Worm (Caenorhabditis elegans) whole organism, late embryonic: ENCODE results near the gene F39F10.4.

Source experiments
- C38D4.7 ChIP-seq: fragments of 200-800 bp; sonication (Bioruptor generic); optimal IDR thresholded peaks from 2 replicates; lab custom pipeline; 2018; ENCODE audit warnings: mild to moderate bottlenecking, missing genetic modification characterization, moderate library complexity, missing compliant biosample characterization
- K02D7.2 ChIP-seq: sonication (generic microtip); optimal IDR thresholded peaks from 2 replicates; lab custom pipeline; 2017; ENCODE audit warnings: mild to moderate bottlenecking, missing genetic modification characterization, missing compliant biosample characterization
- K09A11.1 ChIP-seq: sonication (generic microtip); optimal IDR thresholded peaks from 2 replicates; lab custom pipeline; 2017; ENCODE audit warnings: antibody characterized with exemption, mild to moderate bottlenecking, missing genetic modification characterization, missing compliant biosample characterization; ENCODE audit not compliant: insufficient read depth
- T23F11.4 ChIP-seq: fragments of 200-800 bp; sonication (Bioruptor generic); optimal IDR thresholded peaks from 2 replicates; lab custom pipeline; 2018; ENCODE audit warnings: mild to moderate bottlenecking, missing genetic modification characterization, missing compliant biosample characterization
- ama-1 ChIP-seq: fragments of 150-350 bp; optimal IDR thresholded peaks from 2 replicates; lab custom pipeline; 2014
- ceh-14 ChIP-seq: sonication (generic microtip); optimal IDR thresholded peaks from 2 replicates; lab custom pipeline; 2016; ENCODE audit warnings: missing genotype, missing genetic modification characterization, missing compliant biosample characterization
- ceh-18 ChIP-seq: sonication (generic microtip); optimal IDR thresholded peaks from 2 replicates; lab custom pipeline; 2016; ENCODE audit warnings: missing genetic modification characterization, missing compliant biosample characterization
- ceh-19 ChIP-seq: fragments of 200-800 bp; sonication (Bioruptor generic); optimal IDR thresholded peaks from 2 replicates; lab custom pipeline; 2018; ENCODE audit warnings: mild to moderate bottlenecking, missing genetic modification characterization, missing compliant biosample characterization
- ceh-30 ChIP-seq: fragments of 150-350 bp; optimal IDR thresholded peaks from 2 replicates; lab custom pipeline; 2014; ENCODE audit warnings: missing biosample characterization, missing genetic modification characterization
- ceh-6 ChIP-seq: fragments of 200-800 bp; sonication (Bioruptor generic); optimal IDR thresholded peaks from 2 replicates; lab custom pipeline; 2018; ENCODE audit warnings: mild to moderate bottlenecking, missing genetic modification characterization, missing compliant biosample characterization
- ceh-9 ChIP-seq: sonication (generic microtip); optimal IDR thresholded peaks from 2 replicates; lab custom pipeline; 2016; ENCODE audit warnings: mild to moderate bottlenecking, missing genetic modification characterization, inconsistent platforms, missing compliant biosample characterization
- che-1 ChIP-seq: sonication (generic microtip); optimal IDR thresholded peaks from 2 replicates; lab custom pipeline; 2016; ENCODE audit warnings: mild to moderate bottlenecking, missing genetic modification characterization, missing compliant biosample characterization
- fax-1 ChIP-seq: sonication (generic microtip); optimal IDR thresholded peaks from 2 replicates; lab custom pipeline; 2016; ENCODE audit warnings: missing genotype, missing genetic modification characterization, missing compliant biosample characterization
- gmeb-2 ChIP-seq: sonication (generic microtip); optimal IDR thresholded peaks from 2 replicates; lab custom pipeline; 2016; ENCODE audit warnings: missing genetic modification characterization, inconsistent platforms, missing compliant biosample characterization
- hlh-13 ChIP-seq: fragments of 200-800 bp; sonication (Bioruptor generic); optimal IDR thresholded peaks from 2 replicates; lab custom pipeline; 2018; ENCODE audit warnings: mild to moderate bottlenecking, missing genetic modification characterization, missing compliant biosample characterization
- hlh-8 ChIP-seq: sonication (generic microtip); optimal IDR thresholded peaks from 2 replicates; lab custom pipeline; 2016; ENCODE audit warnings: missing genotype, missing genetic modification characterization, missing compliant biosample characterization
- lin-11 ChIP-seq: fragments of 200-800 bp; sonication (Bioruptor generic); optimal IDR thresholded peaks from 2 replicates; lab custom pipeline; 2018; ENCODE audit warnings: mild to moderate bottlenecking, missing genetic modification characterization, missing compliant biosample characterization
- madf-2 ChIP-seq: sonication (generic microtip); optimal IDR thresholded peaks from 2 replicates; lab custom pipeline; 2017; ENCODE audit warnings: missing genetic modification characterization, missing compliant biosample characterization
- nfya-1 ChIP-seq: sonication (generic microtip); optimal IDR thresholded peaks from 2 replicates; lab custom pipeline; 2017; ENCODE audit warnings: missing genetic modification characterization, mild to moderate bottlenecking, missing compliant biosample characterization, antibody characterized with exemption, moderate library complexity
- nhr-11 ChIP-seq: fragments of 150-350 bp; optimal IDR thresholded peaks from 2 replicates; lab custom pipeline; 2014; ENCODE audit warnings: missing biosample characterization, missing genetic modification characterization
- odd-2 ChIP-seq: sonication (generic microtip); optimal IDR thresholded peaks from 2 replicates; lab custom pipeline; 2017; ENCODE audit warnings: antibody characterized with exemption, mild to moderate bottlenecking, missing genetic modification characterization, missing compliant biosample characterization
- pag-3 ChIP-seq: sonication (generic microtip); optimal IDR thresholded peaks from 2 replicates; lab custom pipeline; 2016; ENCODE audit warnings: missing compliant biosample characterization, missing genetic modification characterization, borderline replicate concordance
- pat-9 ChIP-seq: fragments of 200-800 bp; sonication (Bioruptor generic); optimal IDR thresholded peaks from 2 replicates; lab custom pipeline; 2018; ENCODE audit warnings: mild to moderate bottlenecking, missing genetic modification characterization, moderate library complexity, missing compliant biosample characterization
- pax-1 ChIP-seq: fragments of 150-350 bp; optimal IDR thresholded peaks from 2 replicates; lab custom pipeline; 2014; ENCODE audit warnings: missing biosample characterization, missing genetic modification characterization
- pha-2 ChIP-seq: sonication (generic microtip); optimal IDR thresholded peaks from 2 replicates; lab custom pipeline; 2017; ENCODE audit warnings: mild to moderate bottlenecking, missing genetic modification characterization, missing compliant biosample characterization
- pros-1 ChIP-seq: fragments of 150-350 bp; optimal IDR thresholded peaks from 2 replicates; lab custom pipeline; 2014; ENCODE audit warnings: missing biosample characterization, missing genetic modification reagents, missing genetic modification characterization
- rnt-1 ChIP-seq: sonication (generic microtip); optimal IDR thresholded peaks from 2 replicates; lab custom pipeline; 2016; ENCODE audit warnings: missing genetic modification characterization, missing compliant biosample characterization
- sox-2 ChIP-seq: fragments of 200-800 bp; sonication (Bioruptor generic); IDR thresholded peaks from 2 replicates; pipeline ENCODE4 v1.3.6; 2022; ENCODE audit warnings: missing genetic modification reagents, missing genetic modification characterization, missing compliant biosample characterization
- sox-4 ChIP-seq: sonication (generic microtip); optimal IDR thresholded peaks from 2 replicates; lab custom pipeline; 2017; ENCODE audit warnings: mild to moderate bottlenecking, missing genetic modification characterization, inconsistent platforms, missing compliant biosample characterization
- syd-9 ChIP-seq: sonication (generic microtip); optimal IDR thresholded peaks from 2 replicates; lab custom pipeline; 2016; ENCODE audit warnings: mild to moderate bottlenecking, missing genetic modification characterization, moderate library complexity, missing compliant biosample characterization
- unc-3 ChIP-seq, 2 experiments: fragments of 200-800 bp in 1 of 2; sonication (Bioruptor generic) in 1 of 2; sonication (generic microtip) in 1 of 2; conservative IDR thresholded peaks in 1 of 2; optimal IDR thresholded peaks in 1 of 2; 2 replicates each; pipeline versions ENCODE4 v1.3.6 to Lab custom; 2016 to 2022; ENCODE audit warnings: missing compliant biosample characterization in 2 of 2, missing genetic modification characterization in 2 of 2, missing genetic modification reagents in 1 of 2
- unc-55 ChIP-seq: sonication (generic microtip); optimal IDR thresholded peaks from 2 replicates; lab custom pipeline; 2017; ENCODE audit warnings: missing biosample characterization, missing genetic modification reagents, missing genetic modification characterization
- unc-86 ChIP-seq: sonication (generic microtip); optimal IDR thresholded peaks from 2 replicates; lab custom pipeline; 2016; ENCODE audit warnings: missing genetic modification characterization, missing compliant biosample characterization

Gene F39F10.4

ce11 chrX:16903619-16904018 lies at the start of gene F39F10.4:
F39F10.4 (minus strand) TSS chrX:16903719.
- TF ChIP-seq K09A11.1 (tag; lab: Kevin White, UChicago) (no peak), pax-1 (tag; lab: Kevin White, UChicago) (no peak), ceh-30 (no peak), unc-55 (no peak), lin-11 (tag; lab: Kevin White, UChicago) (no peak), ceh-6 (GFP tag; lab: Kevin White, UChicago) (no peak), unc-86 (tag; lab: Kevin White, UChicago) (no peak), pat-9 (tag; lab: Kevin White, UChicago) (no peak), K02D7.2 (tag; lab: Kevin White, UChicago) (no peak), hlh-13 (no peak)
- TF ChIP-seq, all 69 proteins: peak for 0

- TF ChIP-seq nhr-11 (tag; lab: Kevin White, UChicago) = no peak
- TF ChIP-seq K09A11.1 (tag; lab: Kevin White, UChicago) = no peak
- TF ChIP-seq nfya-1 (tag; lab: Kevin White, UChicago) = no peak
- no peak for TF ChIP-seq pag-3 (tag; lab: Kevin White, UChicago)
- TF ChIP-seq sox-2 = no peak
- TF ChIP-seq ceh-14 = no peak
- no peak for TF ChIP-seq unc-86 (tag; lab: Kevin White, UChicago)
- no peak for TF ChIP-seq T23F11.4 (GFP tag; lab: Kevin White, UChicago)
- TF ChIP-seq ceh-18 (tag; lab: Kevin White, UChicago) = no peak
- TF ChIP-seq sox-4 (tag; lab: Kevin White, UChicago) = no peak
- TF ChIP-seq rnt-1 = no peak
These were observed 49.3 kb upstream of the F39F10.4 start, which contains the start of gene F52G3.8 for ce11 chrX:16952859-16953258. F52G3.8 (minus strand) TSS chrX:16952959.

ce11 chrX:16943934-16944914 lies 40.7 kb upstream of the F39F10.4 start:
- TF ChIP-seq madf-2 (tag; lab: Kevin White, UChicago) (peak; percentile 37), K02D7.2 (tag; lab: Kevin White, UChicago) (no peak), hlh-8 (peak; percentile 20), pax-1 (tag; lab: Kevin White, UChicago) (peak; percentile 86), odd-2 (tag; lab: Kevin White, UChicago) (no peak), ceh-19 (peak; percentile 72), pros-1 (tag; lab: Kevin White, UChicago) (no peak), fax-1 (tag; lab: Kevin White, UChicago) (peak; percentile 49), pha-2 (tag; lab: Kevin White, UChicago) (peak; percentile 5), syd-9 (no peak), ceh-9 (tag; lab: Kevin White, UChicago) (peak; percentile 63), che-1 (tag; lab: Kevin White, UChicago) (peak; percentile 75), ama-1 (lab: Kevin White, UChicago) (peak; percentile 93), lin-11 (tag; lab: Kevin White, UChicago) (peak; percentile 2), C38D4.7 (GFP tag; lab: Kevin White, UChicago) (peak; percentile 54), T23F11.4 (GFP tag; lab: Kevin White, UChicago) (peak; percentile 47), gmeb-2 (peak; percentile 71), sox-4 (tag; lab: Kevin White, UChicago) (peak; percentile 66), unc-3 (GFP tag; conservative IDR thresholded peaks at IDR 0.05; lab: Robert Waterston, UW) (peak; percentile 30; the same call in 1 of the 2 replicates), unc-3 (tag; optimal IDR thresholded peaks at IDR 0.05; lab: Kevin White, UChicago) (no peak)
